Worm (Caenorhabditis elegans): ENCODE results near the gene smim-14.

The smim-14 gene

ce11 chrIII:3418906-3419305, 50.6 kb downstream of the smim-14 start:
- TF ChIP-seq nfya-1 (tag; optimal IDR thresholded peaks at IDR 0.05; ENCODE audit: insufficient read depth) (peak; percentile 97), unc-39 (tag; optimal IDR thresholded peaks at IDR 0.05) (no peak)

All from whole organism, L3 larva.